Fruit fly (Drosophila melanogaster): Measurements from ENCODE around the gene CG17378.

CG17378 gene

dm6 chr2L:6797408-6797807 lies 23.6 kb downstream of the CG17378 start (continued):
- TF ChIP-seq Opbp (GFP tag; IDR thresholded peaks at IDR 0.05; ENCODE audit: partially characterized antibody): peak; percentile 67; the same call in 1 of the 3 replicates
- peak; percentile 47 for TF ChIP-seq CG11247 (GFP tag; IDR thresholded peaks at IDR 0.05)
- TF ChIP-seq CG7928 (GFP tag; optimal IDR thresholded peaks at IDR 0.05): peak; percentile 6
- no peak for TF ChIP-seq CG3163 (GFP tag; optimal IDR thresholded peaks at IDR 0.05)
- no peak for TF ChIP-seq Ets65A (GFP tag)
- no peak for TF ChIP-seq CG12769 (tag; optimal IDR thresholded peaks at IDR 0.05)
- no peak for TF ChIP-seq CG32767 (GFP tag; IDR thresholded peaks at IDR 0.05)
- peak; percentile 55; the same call in 1 of the 3 replicates for TF ChIP-seq knrl (GFP tag; IDR thresholded peaks at IDR 0.05; ENCODE audit: partially characterized antibody)
- TF ChIP-seq CG8290 (GFP tag; optimal IDR thresholded peaks at IDR 0.05): peak; percentile 77
- TF ChIP-seq CG8290 (tag; optimal IDR thresholded peaks at IDR 0.05): no peak
- peak; percentile 92 for TF ChIP-seq CG11560 (tag; IDR thresholded peaks at IDR 0.05)
- TF ChIP-seq Dip3 (GFP tag; optimal IDR thresholded peaks at IDR 0.05): peak; percentile 13
- no peak for TF ChIP-seq CG8944 (GFP tag; optimal IDR thresholded peaks at IDR 0.05)
- peak; percentile 1 for TF ChIP-seq CG17568 (GFP tag; optimal IDR thresholded peaks at IDR 0.05)
- no peak for TF ChIP-seq croc (GFP tag; conservative IDR thresholded peaks at IDR 0.05)
- no peak for TF ChIP-seq Deaf1 (tag; optimal IDR thresholded peaks at IDR 0.05)
- TF ChIP-seq bbx (GFP tag; IDR thresholded peaks at IDR 0.05; ENCODE audit: partially characterized antibody): peak; percentile 43; the same call in 1 of the 2 replicates
- TF ChIP-seq Scr (GFP tag; IDR thresholded peaks at IDR 0.05; ENCODE audit: partially characterized antibody): peak; percentile 41; the same call in 1 of the 2 replicates
- TF ChIP-seq CG9215 (GFP tag; IDR thresholded peaks at IDR 0.05): no peak
- peak; percentile 30 for TF ChIP-seq CG9609 (GFP tag; optimal IDR thresholded peaks at IDR 0.05)
- no peak for TF ChIP-seq CHES-1-like (GFP tag; optimal IDR thresholded peaks at IDR 0.05)
- no peak for TF ChIP-seq CG12236 (GFP tag; optimal IDR thresholded peaks at IDR 0.05)
- peak; percentile 26 for TF ChIP-seq CG9797 (GFP tag; optimal IDR thresholded peaks at IDR 0.05)
- TF ChIP-seq pita (GFP tag; optimal IDR thresholded peaks at IDR 0.05): peak; percentile 89
- TF ChIP-seq CG2875 (GFP tag; optimal IDR thresholded peaks at IDR 0.05): no peak
- peak; percentile 19 for TF ChIP-seq Meics (GFP tag; optimal IDR thresholded peaks at IDR 0.05)
- TF ChIP-seq rib (GFP tag; IDR thresholded peaks at IDR 0.05): no peak
- TF ChIP-seq CG6689 (GFP tag; IDR thresholded peaks at IDR 0.05): no peak
- TF ChIP-seq CG17361 (GFP tag; IDR thresholded peaks at IDR 0.05): peak; percentile 37; the same call in 1 of the 3 replicates
- TF ChIP-seq CG15696 (tag; optimal IDR thresholded peaks at IDR 0.05): peak; percentile 55
- no peak for TF ChIP-seq CG10565 (GFP tag; optimal IDR thresholded peaks at IDR 0.05)
- no peak for TF ChIP-seq pan (optimal IDR thresholded peaks at IDR 0.05)
- TF ChIP-seq pan (GFP tag; optimal IDR thresholded peaks at IDR 0.05 in 1 of 2, IDR thresholded peaks at IDR 0.05 in 1 of 2): peak in 1 of 2 experiments; percentile 30
- no peak for TF ChIP-seq jing (GFP tag; optimal IDR thresholded peaks at IDR 0.05)
- TF ChIP-seq Mrtf (GFP tag; IDR thresholded peaks at IDR 0.05): peak; percentile 17; the same call in 1 of the 3 replicates
- TF ChIP-seq gcm2 (GFP tag; optimal IDR thresholded peaks at IDR 0.05): no peak
- TF ChIP-seq Atf-2 (GFP tag; optimal IDR thresholded peaks at IDR 0.05): no peak
- TF ChIP-seq gfzf (GFP tag; optimal IDR thresholded peaks at IDR 0.05): peak; percentile 35
- TF ChIP-seq CG14860 (GFP tag; IDR thresholded peaks at IDR 0.05; ENCODE audit: partially characterized antibody): no peak
- TF ChIP-seq az2 (GFP tag; optimal IDR thresholded peaks at IDR 0.05): peak; percentile 43
- TF ChIP-seq Taf1 (GFP tag; IDR thresholded peaks at IDR 0.05): no peak
- no peak for TF ChIP-seq gce (GFP tag; IDR thresholded peaks at IDR 0.05)
- TF ChIP-seq Med (GFP tag): peak; percentile 92
- TF ChIP-seq PHDP (tag; optimal IDR thresholded peaks at IDR 0.05): peak; percentile 27
- TF ChIP-seq disco-r (GFP tag; optimal IDR thresholded peaks at IDR 0.05): peak; percentile 43
- no peak for TF ChIP-seq Optix (GFP tag; IDR thresholded peaks at IDR 0.05)
- TF ChIP-seq CG4328 (GFP tag; optimal IDR thresholded peaks at IDR 0.05): no peak
- peak; percentile 71 for TF ChIP-seq CG15514 (GFP tag; optimal IDR thresholded peaks at IDR 0.05)
- TF ChIP-seq stwl (tag; optimal IDR thresholded peaks at IDR 0.05): peak; percentile 76
- peak; percentile 38; the same call in 1 of the 3 replicates for TF ChIP-seq zfh1 (GFP tag; IDR thresholded peaks at IDR 0.05)
- TF ChIP-seq CG7271 (tag; optimal IDR thresholded peaks at IDR 0.05): no peak
- no peak for TF ChIP-seq ro (GFP tag; IDR thresholded peaks at IDR 0.05)
